Fruit fly (Drosophila melanogaster) whole organism, wandering third instar larva: ENCODE results near the gene CG1428.

Experiments
- Abd-B ChIP-seq: fragments of >200 bp; optimal IDR thresholded peaks from 2 replicates; lab custom pipeline; 2017; ENCODE audit warnings: missing biosample characterization, missing genetic modification characterization
- Dfd ChIP-seq: fragments of >200 bp; optimal IDR thresholded peaks from 2 replicates; lab custom pipeline; 2017; ENCODE audit warnings: missing biosample characterization, missing genetic modification characterization
- Dif ChIP-seq: fragments of 200-275, 200-300 bp; sonication (Bioruptor generic); optimal IDR thresholded peaks from 2 replicates; lab custom pipeline; 2018; ENCODE audit warnings: missing biosample characterization, missing genetic modification characterization; ENCODE audit not compliant: partially characterized antibody
- GATAd ChIP-seq: sonication (Bioruptor generic); optimal IDR thresholded peaks from 2 replicates; lab custom pipeline; 2016; ENCODE audit warnings: missing biosample characterization, missing genetic modification characterization
- HLH106 ChIP-seq: fragments of 200-800 bp; optimal IDR thresholded peaks from 3 replicates; lab custom pipeline; 2019; ENCODE audit warnings: missing biosample characterization, mild to moderate bottlenecking, missing genetic modification characterization, moderate library complexity
- Hnf4 ChIP-seq: fragments of 200-800 bp; sonication (Bioruptor generic); optimal IDR thresholded peaks from 2 replicates; lab custom pipeline; 2016; ENCODE audit warnings: missing biosample characterization, mild to moderate bottlenecking, missing genetic modification characterization
- Hr78 ChIP-seq: fragments of >200 bp; optimal IDR thresholded peaks from 2 replicates; lab custom pipeline; 2017; ENCODE audit warnings: missing biosample characterization, missing genetic modification characterization
- Mio ChIP-seq: sonication (Bioruptor generic); optimal IDR thresholded peaks from 2 replicates; lab custom pipeline; 2016; ENCODE audit warnings: missing biosample characterization, missing genetic modification characterization
- Myc ChIP-seq: fragments of >200 bp; optimal IDR thresholded peaks from 2 replicates; lab custom pipeline; 2017
- N ChIP-seq: fragments of >200 bp; optimal IDR thresholded peaks from 2 replicates; lab custom pipeline; 2018; ENCODE audit warnings: missing biosample characterization, missing external identifiers, missing genetic modification characterization
- OdsH ChIP-seq: fragments of 200-800 bp; sonication (Bioruptor generic); optimal IDR thresholded peaks from 2 replicates; lab custom pipeline; 2016; ENCODE audit warnings: missing biosample characterization, mild to moderate bottlenecking, missing genetic modification characterization
- Rel ChIP-seq, 2 experiments: fragments of 200-800 bp; sonication (Bioruptor generic) in 1 of 2; optimal IDR thresholded peaks; 2 replicates in 1 of 2; 3 replicates in 1 of 2; lab custom pipeline; 2016 to 2019; ENCODE audit warnings: mild to moderate bottlenecking in 2 of 2, missing biosample characterization in 2 of 2, missing genetic modification characterization in 2 of 2, moderate library complexity in 1 of 2
- Vsx2 ChIP-seq: fragments of 200-300, 225-300 bp; sonication (Bioruptor generic); optimal IDR thresholded peaks from 2 replicates; lab custom pipeline; 2018; ENCODE audit warnings: missing biosample characterization, missing genetic modification characterization; ENCODE audit not compliant: partially characterized antibody
- br ChIP-seq: fragments of 200-800 bp; sonication (Bioruptor generic); optimal IDR thresholded peaks from 2 replicates; lab custom pipeline; 2016; ENCODE audit warnings: missing biosample characterization, missing genetic modification characterization
- brk ChIP-seq: fragments of 200-800 bp; sonication (Bioruptor generic); optimal IDR thresholded peaks from 2 replicates; lab custom pipeline; 2016; ENCODE audit warnings: missing biosample characterization, mild to moderate bottlenecking, missing genetic modification characterization
- dmrt93B ChIP-seq: fragments of 200-800 bp; sonication (Bioruptor generic); optimal IDR thresholded peaks from 2 replicates; lab custom pipeline; 2018; ENCODE audit warnings: missing biosample characterization, mild to moderate bottlenecking, missing genetic modification characterization
- ey ChIP-seq: fragments of 200-800 bp; sonication (Bioruptor generic); optimal IDR thresholded peaks from 2 replicates; lab custom pipeline; 2016; ENCODE audit warnings: missing biosample characterization, missing genetic modification characterization
- foxo ChIP-seq, 2 experiments: fragments of 200-800 bp; sonication (Bioruptor generic); optimal IDR thresholded peaks; 2 replicates in 1 of 2; 3 replicates in 1 of 2; lab custom pipeline; 2016 to 2017; ENCODE audit warnings: missing biosample characterization in 2 of 2, missing genetic modification characterization in 2 of 2
- fru ChIP-seq: fragments of 200-800 bp; sonication (Bioruptor generic); optimal IDR thresholded peaks from 3 replicates; lab custom pipeline; 2016; ENCODE audit warnings: missing biosample characterization, mild to moderate bottlenecking, missing genetic modification characterization
- h ChIP-seq: fragments of 200-800 bp; sonication (Bioruptor generic); optimal IDR thresholded peaks from 3 replicates; lab custom pipeline; 2016; ENCODE audit warnings: missing biosample characterization, mild to moderate bottlenecking, missing genetic modification characterization
- lola ChIP-seq: fragments of >200 bp; optimal IDR thresholded peaks from 2 replicates; lab custom pipeline; 2017; ENCODE audit warnings: missing biosample characterization, missing genetic modification characterization
- pan ChIP-seq: fragments of >200 bp; optimal IDR thresholded peaks from 2 replicates; lab custom pipeline; 2017
- rgr ChIP-seq: fragments of 200-800 bp; sonication (Bioruptor generic); optimal IDR thresholded peaks from 3 replicates; lab custom pipeline; 2016; ENCODE audit warnings: missing biosample characterization, mild to moderate bottlenecking, missing genetic modification characterization
- sage ChIP-seq: fragments of 200-800 bp; sonication (Bioruptor generic); optimal IDR thresholded peaks from 2 replicates; lab custom pipeline; 2016; ENCODE audit warnings: missing biosample characterization, mild to moderate bottlenecking, missing genetic modification characterization
- sv ChIP-seq: fragments of 200-800 bp; sonication (Bioruptor generic); optimal IDR thresholded peaks from 3 replicates; lab custom pipeline; 2016; ENCODE audit warnings: missing biosample characterization, missing genetic modification characterization
- tai ChIP-seq: sonication (Bioruptor generic); optimal IDR thresholded peaks from 2 replicates; lab custom pipeline; 2016; ENCODE audit warnings: missing biosample characterization, missing genetic modification characterization

Gene CG1428

dm6 chr2L:21915258-21915657 lies 9.2 kb downstream of the CG1428 start, which contains the start of gene CG31600:
Gene CG31600, minus strand, starts transcription at chr2L:21915358.
- TF ChIP-seq fru (GFP tag; lab: Kevin White, UChicago) (no peak), br (GFP tag; lab: Kevin White, UChicago) (no peak), pan (lab: Kevin White, UChicago) (no peak), foxo (GFP tag; optimal IDR thresholded peaks at IDR 0.05; lab: Kevin White, UChicago) (no peak), N (GFP tag; lab: Kevin White, UChicago) (no peak), Mio (no peak)

- TF ChIP-seq Dfd (GFP tag; lab: Kevin White, UChicago) (no peak), HLH106 (no peak), Rel (GFP tag; optimal IDR thresholded peaks at IDR 0.05; lab: Kevin White, UChicago) (no peak), Rel (tag; optimal IDR thresholded peaks at IDR 0.05; lab: Kevin White, UChicago) (no peak), tai (GFP tag; lab: Kevin White, UChicago) (no peak), fru (GFP tag; lab: Kevin White, UChicago) (no peak), sage (GFP tag; lab: Kevin White, UChicago) (no peak)
- TF ChIP-seq, all 38 proteins: peak for 0
Observed at dm6 chr2L:21916000-21916399, 9.9 kb downstream of the CG1428 start, which contains the start of gene CG11634. Gene CG11634, plus strand, starts transcription at chr2L:21916300.

dm6 chr2L:21923267-21923666 lies 17.2 kb downstream of the CG1428 start:
- TF ChIP-seq lola (GFP tag; lab: Kevin White, UChicago): no peak
- TF ChIP-seq Rel (GFP tag; optimal IDR thresholded peaks at IDR 0.05; lab: Kevin White, UChicago): no peak
- TF ChIP-seq Rel (tag; optimal IDR thresholded peaks at IDR 0.05; lab: Kevin White, UChicago): no peak
- TF ChIP-seq Myc (lab: Kevin White, UChicago): no peak
- no peak for TF ChIP-seq Abd-B
- TF ChIP-seq Hnf4 (GFP tag; lab: Kevin White, UChicago): no peak
- no peak for TF ChIP-seq Dif (GFP tag; lab: Kevin White, UChicago)
- TF ChIP-seq rgr (GFP tag; lab: Kevin White, UChicago): no peak
- no peak for TF ChIP-seq pan (lab: Kevin White, UChicago)
- TF ChIP-seq Vsx2 (GFP tag; lab: Kevin White, UChicago): no peak
- no peak for TF ChIP-seq brk
- no peak for TF ChIP-seq OdsH (GFP tag; lab: Kevin White, UChicago)
- no peak for TF ChIP-seq Mio
- no peak for TF ChIP-seq GATAd (GFP tag; lab: Kevin White, UChicago)
- TF ChIP-seq, all 38 proteins: peak for 0

- TF ChIP-seq h (peak; percentile 26), Mio (no peak), HLH106 (peak; percentile 23), dmrt93B (no peak), foxo (GFP tag; optimal IDR thresholded peaks at IDR 0.05; lab: Kevin White, UChicago) (peak in 1 of 2 experiments; percentile 23), Dif (GFP tag; lab: Kevin White, UChicago) (no peak), Hr78 (GFP tag; lab: Kevin White, UChicago) (no peak), fru (GFP tag; lab: Kevin White, UChicago) (peak; percentile 13), ey (peak; percentile 16), sv (GFP tag; lab: Kevin White, UChicago) (no peak), N (GFP tag; lab: Kevin White, UChicago) (no peak)
- TF ChIP-seq, all 38 proteins: peak for 5
Observed at dm6 chr2L:21933496-21933895, 27.4 kb downstream of the CG1428 start.
